Fruit fly (Drosophila melanogaster): ENCODE results near the gene Wdr82.
A peak's percentile ranks its signal among the peaks of the same experiment; 100 is the strongest.

Wdr82 gene

DNA sequence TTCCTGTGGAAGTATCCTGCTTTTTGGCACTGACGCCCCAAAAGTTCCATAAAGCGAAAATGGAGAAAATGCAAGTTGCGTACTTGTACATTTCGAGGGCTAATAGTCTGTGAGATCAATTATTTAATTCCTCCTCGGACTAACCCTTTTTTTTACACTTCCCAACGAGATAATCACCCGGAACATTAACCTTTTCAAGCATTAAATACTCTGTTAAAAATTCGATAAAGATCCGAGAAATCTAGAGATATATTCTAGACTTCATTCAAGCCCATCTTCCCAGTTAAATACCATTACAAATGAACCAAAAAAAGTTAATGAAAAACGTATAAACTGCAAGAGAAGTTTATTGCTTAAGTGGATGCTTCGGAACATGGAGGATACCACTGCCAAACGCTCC lies 19.9 kb downstream of the Wdr82 start, which contains the start of gene lectin-29Ca:
Gene lectin-29Ca, minus strand, starts transcription at position 101 of the 400 bp plus-strand sequence.
- TF ChIP-seq OdsH (GFP tag; optimal IDR thresholded peaks at IDR 0.05) (no peak), Myc (optimal IDR thresholded peaks at IDR 0.05) (no peak), lola (GFP tag; optimal IDR thresholded peaks at IDR 0.05) (no peak), dmrt93B (GFP tag; optimal IDR thresholded peaks at IDR 0.05) (no peak)

DNA sequence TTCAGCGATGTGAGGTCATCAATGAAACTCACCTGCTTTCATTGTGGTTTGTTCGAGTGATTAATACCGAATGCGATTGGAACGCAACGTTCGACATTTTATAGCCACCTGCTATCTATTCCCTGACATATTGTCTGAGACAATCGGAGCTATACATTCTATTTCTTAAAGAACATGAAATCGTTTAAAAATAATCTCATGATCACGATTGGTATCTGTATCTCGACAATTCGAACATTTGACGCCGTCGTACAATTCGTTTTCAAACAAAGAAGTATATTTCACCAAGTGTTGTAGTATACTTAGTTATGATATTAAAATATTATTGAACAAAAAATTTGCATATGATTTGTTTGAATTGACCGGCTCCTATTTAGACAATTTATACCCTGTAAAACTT lies 20.6 kb downstream of the Wdr82 start, which contains the start of gene Peritrophin-15b:
Gene Peritrophin-15b, minus strand, starts transcription at position 101 of the 400 bp plus-strand sequence.
- no peak for TF ChIP-seq h (GFP tag; optimal IDR thresholded peaks at IDR 0.05)
- no peak for TF ChIP-seq lola (GFP tag; optimal IDR thresholded peaks at IDR 0.05)
- TF ChIP-seq tai (GFP tag; optimal IDR thresholded peaks at IDR 0.05): no peak
- no peak for TF ChIP-seq Dif (GFP tag; optimal IDR thresholded peaks at IDR 0.05; ENCODE audit: partially characterized antibody)
- no peak for TF ChIP-seq fru (GFP tag; optimal IDR thresholded peaks at IDR 0.05)
- no peak for TF ChIP-seq brk (GFP tag; optimal IDR thresholded peaks at IDR 0.05)
- TF ChIP-seq psq (GFP tag; optimal IDR thresholded peaks at IDR 0.05): no peak
- no peak for TF ChIP-seq CG9705 (GFP tag; optimal IDR thresholded peaks at IDR 0.05)
- no peak for TF ChIP-seq CrebA (GFP tag; optimal IDR thresholded peaks at IDR 0.05; ENCODE audit: borderline replicate concordance)
- no peak for TF ChIP-seq dl (GFP tag; optimal IDR thresholded peaks at IDR 0.05; ENCODE audit: insufficient read depth in 1 of 2, partially characterized antibody in 2 of 2)

dm6 chr2L:8395996-8396699 lies 21.9 kb downstream of the Wdr82 start, which contains the start of the genes Peritrophin-15a and CG13385:
Gene Peritrophin-15a, minus strand, starts transcription at chr2L:8396096.
Gene CG13385, plus strand, starts transcription at chr2L:8396649.
- no peak for TF ChIP-seq br (GFP tag; optimal IDR thresholded peaks at IDR 0.05)
- TF ChIP-seq CG9705 (GFP tag; optimal IDR thresholded peaks at IDR 0.05): no peak
- no peak for TF ChIP-seq fru (GFP tag; optimal IDR thresholded peaks at IDR 0.05)
- no peak for TF ChIP-seq Dfd (GFP tag; optimal IDR thresholded peaks at IDR 0.05)

dm6 chr2L:8398721-8399120 lies 24.5 kb downstream of the Wdr82 start, which contains the start of gene CG13386:
Gene CG13386, plus strand, starts transcription at chr2L:8399021.
- TF ChIP-seq jim (GFP tag; optimal IDR thresholded peaks at IDR 0.05) (no peak), sv (GFP tag; optimal IDR thresholded peaks at IDR 0.05) (no peak), woc (GFP tag; optimal IDR thresholded peaks at IDR 0.05) (no peak), HLH106 (tag; optimal IDR thresholded peaks at IDR 0.05) (no peak), brk (GFP tag; optimal IDR thresholded peaks at IDR 0.05) (no peak), ey (GFP tag; optimal IDR thresholded peaks at IDR 0.05) (no peak), dmrt93B (GFP tag; optimal IDR thresholded peaks at IDR 0.05) (no peak), sage (GFP tag; optimal IDR thresholded peaks at IDR 0.05) (no peak), Hr83 (GFP tag; optimal IDR thresholded peaks at IDR 0.05; ENCODE audit: poor library complexity, severe bottlenecking) (no peak), Dif (GFP tag; optimal IDR thresholded peaks at IDR 0.05; ENCODE audit: partially characterized antibody) (no peak), Jra (GFP tag; optimal IDR thresholded peaks at IDR 0.05) (no peak), dl (GFP tag; optimal IDR thresholded peaks at IDR 0.05; ENCODE audit: insufficient read depth in 1 of 2, partially characterized antibody in 2 of 2) (no peak)

DNA sequence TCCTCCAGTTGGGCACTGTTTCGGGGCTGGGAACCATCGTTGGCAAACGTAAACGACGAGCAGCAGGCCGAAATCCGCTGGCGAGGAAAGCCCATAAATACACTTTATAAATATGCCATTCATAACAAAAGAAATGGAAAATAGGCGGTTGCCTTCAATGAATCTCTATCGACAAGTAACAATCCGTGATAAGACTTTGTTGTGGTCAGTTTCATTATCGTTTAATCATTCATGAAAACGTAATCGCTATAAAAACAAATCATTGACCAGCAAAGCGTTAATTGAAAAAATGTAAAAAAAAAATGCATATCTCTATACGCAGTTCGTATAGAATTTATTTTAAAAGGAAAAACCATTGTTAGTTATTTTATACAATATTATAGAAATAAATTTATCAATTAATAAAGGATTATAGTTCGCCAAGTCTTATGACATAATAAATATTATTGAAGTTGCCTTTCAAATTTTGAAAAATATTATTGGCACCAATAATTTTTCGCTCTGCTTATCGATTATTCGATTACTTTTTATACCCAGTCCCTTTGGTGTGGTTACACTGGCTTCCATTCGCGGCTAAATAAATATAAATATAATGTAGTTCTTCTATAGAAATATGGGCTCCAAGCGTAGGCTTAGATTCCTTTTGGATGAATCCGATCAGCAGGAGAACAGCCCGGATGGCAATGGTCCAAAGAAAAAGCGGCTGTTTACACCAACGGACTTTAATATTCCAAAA lies 25.8 kb downstream of the Wdr82 start, which contains the start of gene CG31898:
Gene CG31898, plus strand, starts transcription at position 559 of the 736 bp plus-strand sequence.
- TF ChIP-seq sage (GFP tag; optimal IDR thresholded peaks at IDR 0.05) (peak; percentile 26), Dif (GFP tag; optimal IDR thresholded peaks at IDR 0.05; ENCODE audit: partially characterized antibody) (no peak)

- no peak for TF ChIP-seq h (GFP tag; optimal IDR thresholded peaks at IDR 0.05)
- TF ChIP-seq ey (GFP tag; optimal IDR thresholded peaks at IDR 0.05): no peak
- no peak for TF ChIP-seq Hr83 (GFP tag; optimal IDR thresholded peaks at IDR 0.05; ENCODE audit: poor library complexity, severe bottlenecking)
- no peak for TF ChIP-seq br (GFP tag; optimal IDR thresholded peaks at IDR 0.05)
- TF ChIP-seq OdsH (GFP tag; optimal IDR thresholded peaks at IDR 0.05): no peak
- TF ChIP-seq fru (GFP tag; optimal IDR thresholded peaks at IDR 0.05): no peak
- TF ChIP-seq GATAd (GFP tag; optimal IDR thresholded peaks at IDR 0.05): no peak
- TF ChIP-seq Myc (optimal IDR thresholded peaks at IDR 0.05): no peak
- no peak for TF ChIP-seq usp (GFP tag; optimal IDR thresholded peaks at IDR 0.05)
- TF ChIP-seq sage (GFP tag; optimal IDR thresholded peaks at IDR 0.05): no peak
- no peak for TF ChIP-seq Jra (GFP tag; optimal IDR thresholded peaks at IDR 0.05)
Measured at dm6 chr2L:8402928-8403285, 28.6 kb downstream of the Wdr82 start, which contains the start of gene fy. Gene fy, minus strand, starts transcription at chr2L:8403280.
